Worm (Caenorhabditis elegans) whole organism, L2 larva: ENCODE data around the gene cpsf-3.

Experiments
- C34F6.9 ChIP-seq: fragments of 150-350 bp; optimal IDR thresholded peaks from 2 replicates; lab custom pipeline; 2014; ENCODE audit warnings: missing biosample characterization, missing genetic modification characterization
- F13H6.1 ChIP-seq: sonication (generic microtip); optimal IDR thresholded peaks from 2 replicates; lab custom pipeline; 2016; ENCODE audit warnings: missing genetic modification characterization, missing compliant biosample characterization
- R02D3.7 ChIP-seq: fragments of 150-350 bp; optimal IDR thresholded peaks from 2 replicates; lab custom pipeline; 2014; ENCODE audit warnings: missing biosample characterization, missing genetic modification characterization
- Y55F3AM.14 ChIP-seq: fragments of 200-800 bp; sonication (Bioruptor generic); optimal IDR thresholded peaks from 2 replicates; lab custom pipeline; 2018; ENCODE audit warnings: mild to moderate bottlenecking, missing genetic modification characterization, missing compliant biosample characterization
- alr-1 ChIP-seq: fragments of 150-350 bp; optimal IDR thresholded peaks from 2 replicates; lab custom pipeline; 2014; ENCODE audit warnings: missing biosample characterization, missing genetic modification characterization
- aly-2 ChIP-seq: fragments of 150-350 bp; optimal IDR thresholded peaks from 2 replicates; lab custom pipeline; 2014; ENCODE audit warnings: missing biosample characterization, missing genetic modification characterization
- ama-1 ChIP-seq: fragments of 150-350 bp; optimal IDR thresholded peaks from 2 replicates; lab custom pipeline; 2018; ENCODE audit warnings: inconsistent platforms
- blmp-1 ChIP-seq: sonication (generic microtip); optimal IDR thresholded peaks from 2 replicates; lab custom pipeline; 2017; ENCODE audit warnings: missing genetic modification characterization, mild to moderate bottlenecking, missing compliant biosample characterization, antibody characterized with exemption, moderate library complexity; ENCODE audit not compliant: insufficient read depth
- ceh-16 ChIP-seq: fragments of 150-350 bp; optimal IDR thresholded peaks from 2 replicates; lab custom pipeline; 2014; ENCODE audit warnings: missing biosample characterization, missing genetic modification characterization
- ceh-82 ChIP-seq: fragments of 150-350 bp; optimal IDR thresholded peaks from 2 replicates; lab custom pipeline; 2014; ENCODE audit warnings: missing biosample characterization, missing genetic modification characterization
- crh-2 ChIP-seq: sonication (generic microtip); optimal IDR thresholded peaks from 2 replicates; lab custom pipeline; 2017; ENCODE audit warnings: missing biosample characterization, missing genetic modification characterization
- dmd-4 ChIP-seq: sonication (generic microtip); optimal IDR thresholded peaks from 2 replicates; lab custom pipeline; 2017; ENCODE audit warnings: missing biosample characterization, missing genetic modification characterization
- egl-27 ChIP-seq: sonication (generic microtip); optimal IDR thresholded peaks from 3 replicates; lab custom pipeline; 2017; ENCODE audit warnings: missing biosample characterization, missing genetic modification reagents, missing genetic modification characterization
- elt-1 ChIP-seq: fragments of 150-350 bp; optimal IDR thresholded peaks from 2 replicates; lab custom pipeline; 2014; ENCODE audit warnings: missing biosample characterization, missing genetic modification characterization
- elt-3 ChIP-seq: sonication (generic microtip); optimal IDR thresholded peaks from 2 replicates; lab custom pipeline; 2017; ENCODE audit warnings: missing biosample characterization, missing genetic modification characterization
- fos-1 ChIP-seq: fragments of 150-350 bp; optimal IDR thresholded peaks from 2 replicates; lab custom pipeline; 2014; ENCODE audit warnings: missing biosample characterization, missing genetic modification characterization
- gmeb-1 ChIP-seq: fragments of 150-350 bp; optimal IDR thresholded peaks from 2 replicates; lab custom pipeline; 2014; ENCODE audit warnings: missing biosample characterization, missing genetic modification characterization
- lin-11 ChIP-seq: fragments of 150-350 bp; sonication (generic microtip); optimal IDR thresholded peaks from 2 replicates; lab custom pipeline; 2014; ENCODE audit warnings: missing biosample characterization, missing genetic modification characterization, inconsistent platforms, mixed read lengths
- lin-13 ChIP-seq: fragments of 150-350 bp; optimal IDR thresholded peaks from 2 replicates; lab custom pipeline; 2014; ENCODE audit warnings: missing biosample characterization, missing genetic modification reagents, missing genetic modification characterization
- lin-39 ChIP-seq: fragments of 150-350 bp; optimal IDR thresholded peaks from 2 replicates; lab custom pipeline; 2014; ENCODE audit warnings: missing biosample characterization, missing genetic modification reagents, missing genetic modification characterization
- lsy-2 ChIP-seq, 2 experiments: fragments of 150-350 bp in 1 of 2; sonication (generic microtip) in 1 of 2; optimal IDR thresholded peaks; 2 replicates each; lab custom pipeline; 2014 to 2017; ENCODE audit warnings: missing biosample characterization in 2 of 2, missing genetic modification characterization in 2 of 2
- mab-5 ChIP-seq: fragments of 150-350 bp; optimal IDR thresholded peaks from 2 replicates; lab custom pipeline; 2014; ENCODE audit warnings: missing biosample characterization, missing genetic modification characterization
- mbf-1 ChIP-seq: sonication (generic microtip); optimal IDR thresholded peaks from 2 replicates; lab custom pipeline; 2017; ENCODE audit warnings: missing biosample characterization, missing genetic modification characterization
- nhr-10 ChIP-seq: sonication (generic microtip); optimal IDR thresholded peaks from 2 replicates; lab custom pipeline; 2017; ENCODE audit warnings: missing biosample characterization, missing genetic modification characterization
- nhr-11 ChIP-seq: fragments of 150-350 bp; optimal IDR thresholded peaks from 2 replicates; lab custom pipeline; 2014; ENCODE audit warnings: missing biosample characterization, missing genetic modification characterization
- nhr-12 ChIP-seq: fragments of 150-350 bp; optimal IDR thresholded peaks from 2 replicates; lab custom pipeline; 2014; ENCODE audit warnings: missing biosample characterization, missing genetic modification characterization
- nhr-129 ChIP-seq: fragments of 150-350 bp; optimal IDR thresholded peaks from 2 replicates; lab custom pipeline; 2014; ENCODE audit warnings: missing biosample characterization, missing genetic modification characterization
- nhr-21 ChIP-seq: fragments of 150-350 bp; optimal IDR thresholded peaks from 2 replicates; lab custom pipeline; 2014; ENCODE audit warnings: missing biosample characterization, missing genetic modification characterization
- nhr-23 ChIP-seq: fragments of 150-350 bp; optimal IDR thresholded peaks from 2 replicates; lab custom pipeline; 2014; ENCODE audit warnings: missing biosample characterization, missing genetic modification reagents, missing genetic modification characterization
- nhr-237 ChIP-seq: fragments of 150-350 bp; optimal IDR thresholded peaks from 2 replicates; lab custom pipeline; 2014; ENCODE audit warnings: missing biosample characterization, missing genetic modification characterization
- nhr-25 ChIP-seq: fragments of 150-350 bp; sonication (generic microtip); optimal IDR thresholded peaks from 3 replicates; lab custom pipeline; 2014; ENCODE audit warnings: missing biosample characterization, missing genetic modification characterization
- nhr-6 ChIP-seq: fragments of 150-350 bp; optimal IDR thresholded peaks from 2 replicates; lab custom pipeline; 2014; ENCODE audit warnings: missing biosample characterization, missing genetic modification characterization
- nhr-77 ChIP-seq: fragments of 150-350 bp; optimal IDR thresholded peaks from 2 replicates; lab custom pipeline; 2014; ENCODE audit warnings: missing biosample characterization, missing genetic modification characterization
- peb-1 ChIP-seq: fragments of 150-350 bp; optimal IDR thresholded peaks from 2 replicates; lab custom pipeline; 2014; ENCODE audit warnings: missing biosample characterization, missing genetic modification characterization
- sem-4 ChIP-seq: fragments of 150-350 bp; optimal IDR thresholded peaks from 2 replicates; lab custom pipeline; 2014; ENCODE audit warnings: missing biosample characterization, missing genetic modification reagents, missing genetic modification characterization
- skn-1 ChIP-seq: sonication (generic microtip); optimal IDR thresholded peaks from 2 replicates; lab custom pipeline; 2017; ENCODE audit warnings: missing biosample characterization, missing genetic modification characterization
- sma-3 ChIP-seq: sonication (generic microtip); optimal IDR thresholded peaks from 2 replicates; lab custom pipeline; 2016; ENCODE audit warnings: missing genetic modification reagents, missing genetic modification characterization, missing compliant biosample characterization
- sma-9 ChIP-seq, 2 experiments: fragments of 150-350 bp in 1 of 2; sonication (generic microtip) in 1 of 2; optimal IDR thresholded peaks; 2 replicates each; lab custom pipeline; 2014 to 2016; ENCODE audit warnings: missing genetic modification characterization in 2 of 2, mild to moderate bottlenecking in 1 of 2, missing biosample characterization in 1 of 2, missing compliant biosample characterization in 1 of 2, missing genetic modification reagents in 1 of 2, moderate library complexity in 1 of 2
- snpc-4 ChIP-seq: fragments of 150-350 bp; optimal IDR thresholded peaks from 2 replicates; lab custom pipeline; 2014; ENCODE audit warnings: missing biosample characterization, missing genetic modification characterization
- unc-39 ChIP-seq: fragments of 150-350 bp; optimal IDR thresholded peaks from 2 replicates; lab custom pipeline; 2014; ENCODE audit warnings: missing biosample characterization, missing genetic modification characterization
- unc-55 ChIP-seq: fragments of 150-350 bp; sonication (generic microtip); optimal IDR thresholded peaks from 3 replicates; lab custom pipeline; 2014; ENCODE audit warnings: missing biosample characterization, missing genetic modification reagents, missing genetic modification characterization
- unc-62 ChIP-seq: fragments of 150-350 bp; optimal IDR thresholded peaks from 2 replicates; lab custom pipeline; 2014; ENCODE audit warnings: missing biosample characterization, missing genetic modification reagents, missing genetic modification characterization
- ztf-1 ChIP-seq: fragments of 200-800 bp; sonication (Bioruptor generic); conservative IDR thresholded peaks from 2 replicates; pipeline ENCODE4 v1.3.6; 2022; ENCODE audit warnings: missing genetic modification characterization, missing compliant biosample characterization
- ztf-11 ChIP-seq: sonication (generic microtip); optimal IDR thresholded peaks from 2 replicates; lab custom pipeline; 2017; ENCODE audit warnings: missing biosample characterization, missing genetic modification characterization
- ztf-4 ChIP-seq: fragments of 150-350 bp; optimal IDR thresholded peaks from 2 replicates; lab custom pipeline; 2014; ENCODE audit warnings: missing biosample characterization, missing genetic modification characterization

The cpsf-3 gene

ce11 chrIV:13319886-13320650 lies 37.4 kb upstream of the cpsf-3 start:
- no peak for TF ChIP-seq Y55F3AM.14 (GFP tag; lab: Kevin White, UChicago)
- no peak for TF ChIP-seq nhr-23 (tag; lab: Kevin White, UChicago)

ce11 chrIV:13318773-13319172 lies 36.1 kb upstream of the cpsf-3 start:
- TF ChIP-seq snpc-4 (tag; lab: Kevin White, UChicago) (no peak), lin-13 (GFP tag; lab: Kevin White, UChicago) (peak; percentile 60), nhr-77 (no peak), ztf-1 (no peak), crh-2 (tag; lab: Kevin White, UChicago) (peak; percentile 92), lin-39 (no peak), nhr-237 (tag; lab: Kevin White, UChicago) (no peak), unc-55 (GFP tag; lab: Kevin White, UChicago) (no peak), sma-3 (GFP tag; lab: Kevin White, UChicago) (peak; percentile 61), egl-27 (tag; lab: Kevin White, UChicago) (peak; percentile 22), nhr-6 (tag; lab: Kevin White, UChicago) (peak; percentile 42), lin-11 (tag; lab: Kevin White, UChicago) (no peak), elt-1 (tag; lab: Kevin White, UChicago) (no peak), ceh-82 (tag; lab: Kevin White, UChicago) (no peak), Y55F3AM.14 (GFP tag; lab: Kevin White, UChicago) (peak; percentile 8), elt-3 (tag; lab: Kevin White, UChicago) (no peak), nhr-11 (tag; lab: Kevin White, UChicago) (no peak), sma-9 (GFP tag; optimal IDR thresholded peaks at IDR 0.05; lab: Kevin White, UChicago) (peak; percentile 81), sma-9 (tag; optimal IDR thresholded peaks at IDR 0.05; lab: Kevin White, UChicago) (no peak), unc-39 (no peak), dmd-4 (tag; lab: Kevin White, UChicago) (no peak), nhr-129 (peak; percentile 59), R02D3.7 (tag; lab: Kevin White, UChicago) (no peak), mab-5 (tag; lab: Kevin White, UChicago) (no peak), lsy-2 (tag; optimal IDR thresholded peaks at IDR 0.05; lab: Kevin White, UChicago) (peak in 1 of 2 experiments; percentile 43), mbf-1 (tag; lab: Kevin White, UChicago) (no peak), blmp-1 (tag; lab: Kevin White, UChicago) (peak; percentile 6), ztf-11 (tag; lab: Kevin White, UChicago) (no peak), gmeb-1 (tag; lab: Kevin White, UChicago) (peak; percentile 51), nhr-12 (tag; lab: Kevin White, UChicago) (no peak), fos-1 (tag; lab: Kevin White, UChicago) (peak; percentile 86), nhr-10 (tag; lab: Kevin White, UChicago) (no peak), ceh-16 (no peak), skn-1 (tag; lab: Kevin White, UChicago) (peak; percentile 67), nhr-21 (peak; percentile 88), unc-62 (GFP tag; lab: Kevin White, UChicago) (no peak), C34F6.9 (tag; lab: Kevin White, UChicago) (no peak), F13H6.1 (no peak), sem-4 (no peak), ama-1 (lab: Kevin White, UChicago) (peak; percentile 18), aly-2 (tag; lab: Kevin White, UChicago) (no peak), peb-1 (tag; lab: Kevin White, UChicago) (no peak), nhr-25 (peak; percentile 40), alr-1 (no peak), nhr-23 (tag; lab: Kevin White, UChicago) (no peak), ztf-4 (no peak)
